Worm (Caenorhabditis elegans) whole organism, mixed stage, embryonic: ENCODE data around the gene xpf-1.

Source experiments
- lin-13 ChIP-seq: fragments of 150-350 bp; optimal IDR thresholded peaks from 2 replicates; lab custom pipeline; 2014; ENCODE audit warnings: missing biosample characterization, missing genetic modification characterization
- nhr-28 ChIP-seq: fragments of 150-350 bp; optimal IDR thresholded peaks from 2 replicates; lab custom pipeline; 2014; ENCODE audit warnings: missing biosample characterization, missing genetic modification characterization
- unc-39 ChIP-seq: fragments of 150-350 bp; optimal IDR thresholded peaks from 2 replicates; lab custom pipeline; 2014; ENCODE audit warnings: missing biosample characterization, missing genetic modification characterization
- zip-8 ChIP-seq: fragments of 150-350 bp; optimal IDR thresholded peaks from 2 replicates; lab custom pipeline; 2014; ENCODE audit warnings: missing biosample characterization, missing genetic modification characterization

DNA sequence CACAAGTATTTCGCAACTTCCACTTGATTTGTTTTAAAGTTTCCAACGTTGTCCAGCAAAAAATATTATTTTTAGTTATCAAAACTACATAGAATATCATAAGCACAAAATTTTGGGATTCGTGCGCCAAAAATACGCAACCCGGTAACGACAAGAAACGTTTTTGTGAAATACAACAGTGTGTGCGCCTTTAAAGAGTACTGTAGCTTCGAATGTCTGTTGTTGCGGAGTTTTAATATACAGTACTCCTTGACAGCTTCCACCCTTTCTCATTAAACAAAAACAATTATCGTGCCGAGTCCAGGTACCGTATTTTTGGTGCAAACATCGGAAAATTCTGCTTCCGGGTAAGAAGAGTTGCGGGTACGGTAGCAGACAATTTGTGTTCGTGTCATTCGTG lies 15.8 kb upstream of the xpf-1 start:
- TF ChIP-seq lin-13 (tag; lab: Kevin White, UChicago) (no peak), nhr-28 (tag; lab: Kevin White, UChicago) (no peak), zip-8 (tag; lab: Kevin White, UChicago) (no peak), unc-39 (tag; lab: Kevin White, UChicago) (no peak)
